Worm (Caenorhabditis elegans): ENCODE data around the gene srx-118.

srx-118 gene

ce11 chrII:12514620-12515019 is 11.0 kb upstream of the srx-118 start, which contains the start of gene srh-69:
TSS of gene srh-69 (minus strand) at chrII:12514720.
- TF ChIP-seq repo-1 (tag; optimal IDR thresholded peaks at IDR 0.05) (no peak), efl-1 (GFP tag; optimal IDR thresholded peaks at IDR 0.05) (no peak)

- TF ChIP-seq nhr-90 (tag; optimal IDR thresholded peaks at IDR 0.05) (no peak), lir-1 (GFP tag; conservative IDR thresholded peaks at IDR 0.05) (no peak), him-1 (tag; optimal IDR thresholded peaks at IDR 0.05) (no peak), bed-1 (GFP tag; IDR thresholded peaks at IDR 0.05) (no peak), mcd-1 (GFP tag; IDR thresholded peaks at IDR 0.05) (no peak), lsy-27 (tag; optimal IDR thresholded peaks at IDR 0.05; ENCODE audit: borderline replicate concordance, insufficient read depth) (no peak), hrde-1 (tag; optimal IDR thresholded peaks at IDR 0.05; ENCODE audit: borderline replicate concordance) (no peak), F22D6.2 (tag; optimal IDR thresholded peaks at IDR 0.05) (no peak), dox-1 (GFP tag; IDR thresholded peaks at IDR 0.05) (no peak), hlh-12 (tag; optimal IDR thresholded peaks at IDR 0.05) (no peak), tlf-1 (GFP tag; optimal IDR thresholded peaks at IDR 0.05) (no peak), hsf-1 (GFP tag; IDR thresholded peaks at IDR 0.05) (no peak)
These were observed 9.3 kb upstream of the srx-118 start, which contains the start of gene srh-61 for ce11 chrII:12516313-12516712. TSS of gene srh-61 (minus strand) at chrII:12516413.

- no peak for TF ChIP-seq C06A6.2 (GFP tag; conservative IDR thresholded peaks at IDR 0.05)
- TF ChIP-seq atf-7 (tag; optimal IDR thresholded peaks at IDR 0.05), result no peak
- TF ChIP-seq let-607 (tag; optimal IDR thresholded peaks at IDR 0.05), result peak; percentile 58
- TF ChIP-seq unc-62 (GFP tag; optimal IDR thresholded peaks at IDR 0.05), result peak; percentile 34
- peak; percentile 35 for TF ChIP-seq nhr-80 (tag; optimal IDR thresholded peaks at IDR 0.05)
- no peak for TF ChIP-seq nfya-2 (GFP tag; IDR thresholded peaks at IDR 0.05)
- TF ChIP-seq him-1 (tag; optimal IDR thresholded peaks at IDR 0.05), result no peak
- no peak for TF ChIP-seq nfyb-1 (GFP tag; IDR thresholded peaks at IDR 0.05)
These were observed 7.6 kb upstream of the srx-118 start for ce11 chrII:12518008-12518407.

- peak; percentile 79 for TF ChIP-seq tlf-1 (GFP tag; optimal IDR thresholded peaks at IDR 0.05)
- peak; percentile 24 for TF ChIP-seq attf-5 (GFP tag; optimal IDR thresholded peaks at IDR 0.05)
- no peak for TF ChIP-seq mxl-1 (tag; optimal IDR thresholded peaks at IDR 0.05)
- peak; percentile 99 for TF ChIP-seq unc-62 (GFP tag; optimal IDR thresholded peaks at IDR 0.05)
- no peak for TF ChIP-seq somi-1 (GFP tag; optimal IDR thresholded peaks at IDR 0.05)
- no peak for TF ChIP-seq B0035.1 (tag; optimal IDR thresholded peaks at IDR 0.05)
- no peak for TF ChIP-seq F10E7.11 (tag; optimal IDR thresholded peaks at IDR 0.05)
- no peak for TF ChIP-seq nhr-120 (GFP tag; IDR thresholded peaks at IDR 0.05)
- TF ChIP-seq sea-2 (GFP tag; IDR thresholded peaks at IDR 0.05), result no peak
- no peak for TF ChIP-seq cebp-2 (GFP tag; IDR thresholded peaks at IDR 0.05)
- no peak for TF ChIP-seq F57A8.1 (GFP tag; optimal IDR thresholded peaks at IDR 0.05)
- 0 out of 2 replicates have a peak, but pooled peaks have one; percentile 21 for TF ChIP-seq let-526 (GFP tag; IDR thresholded peaks at IDR 0.05)
- TF ChIP-seq attf-6 (GFP tag; IDR thresholded peaks at IDR 0.05), result no peak
- TF ChIP-seq C06A6.2 (GFP tag; conservative IDR thresholded peaks at IDR 0.05), result 0 out of 2 replicates have a peak, but pooled peaks have one; percentile 24
- TF ChIP-seq chd-7 (tag; optimal IDR thresholded peaks at IDR 0.05), result peak; percentile 76
- no peak for TF ChIP-seq zfh-2 (GFP tag; conservative IDR thresholded peaks at IDR 0.05)
- TF ChIP-seq ekl-4 (GFP tag; IDR thresholded peaks at IDR 0.05), result 0 out of 2 replicates have a peak, but pooled peaks have one; percentile 8
- peak; percentile 83 for TF ChIP-seq atf-7 (tag; optimal IDR thresholded peaks at IDR 0.05)
- TF ChIP-seq tbx-9 (tag; optimal IDR thresholded peaks at IDR 0.05; ENCODE audit: borderline replicate concordance), result no peak
- TF ChIP-seq mcd-1 (GFP tag; IDR thresholded peaks at IDR 0.05), result peak; percentile 60
- no peak for TF ChIP-seq hlh-26 (GFP tag; conservative IDR thresholded peaks at IDR 0.05)
- TF ChIP-seq F23B12.7 (tag; optimal IDR thresholded peaks at IDR 0.05; ENCODE audit: insufficient read depth), result peak; percentile 5
- TF ChIP-seq tbp1 (GFP tag; optimal IDR thresholded peaks at IDR 0.05), result peak; percentile 57
- no peak for TF ChIP-seq ztf-6 (GFP tag; IDR thresholded peaks at IDR 0.05)
- peak; percentile 72 for TF ChIP-seq Y53G8AR.9 (GFP tag; conservative IDR thresholded peaks at IDR 0.05)
- no peak for TF ChIP-seq F33H1.4 (GFP tag; IDR thresholded peaks at IDR 0.05)
- TF ChIP-seq lin-40 (tag; optimal IDR thresholded peaks at IDR 0.05), result peak; percentile 48
These were observed 6.7 kb upstream of the srx-118 start, which contains the start of gene srh-70 for ce11 chrII:12518809-12519344. TSS of gene srh-70 (minus strand) at chrII:12518859.
